Fruit fly (Drosophila melanogaster): ENCODE data around the gene Hpf1.

Gene Hpf1

DNA sequence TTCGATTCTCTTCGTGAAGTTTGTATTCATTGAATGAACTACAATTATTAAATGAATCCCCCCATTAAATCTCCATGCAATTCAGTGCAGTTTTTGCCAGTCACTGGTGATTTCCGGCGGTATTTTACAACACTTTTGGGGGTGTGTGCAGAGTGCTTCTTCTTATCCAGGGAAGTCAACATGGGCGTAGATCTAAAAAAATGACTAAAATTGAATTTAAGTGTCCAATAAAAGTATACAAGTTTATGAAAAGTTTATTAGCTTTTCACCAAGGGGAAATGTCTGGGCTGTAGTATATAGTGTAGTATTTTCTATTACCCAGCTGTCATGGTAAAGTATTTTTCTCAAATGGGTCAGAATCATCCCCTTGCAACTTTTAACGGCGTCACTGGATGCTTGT lies at the start of gene Hpf1 (continued):
- peak; percentile 94 for TF ChIP-seq Ets97D (GFP tag; optimal IDR thresholded peaks at IDR 0.05)
- TF ChIP-seq vfl (GFP tag; optimal IDR thresholded peaks at IDR 0.05) = peak; percentile 98
- peak; percentile 85 for TF ChIP-seq CG30020 (tag; optimal IDR thresholded peaks at IDR 0.05)
- TF ChIP-seq Taf1 (GFP tag; IDR thresholded peaks at IDR 0.05) = peak; percentile 97
- no peak for TF ChIP-seq hbn (GFP tag; IDR thresholded peaks at IDR 0.05; ENCODE audit: partially characterized antibody)
- TF ChIP-seq CHES-1-like (GFP tag; optimal IDR thresholded peaks at IDR 0.05) = peak; percentile 99
- TF ChIP-seq Rx (GFP tag; IDR thresholded peaks at IDR 0.05) = peak; percentile 95
- TF ChIP-seq Gug (GFP tag; IDR thresholded peaks at IDR 0.05) = peak; percentile 98
- peak; percentile 92 for TF ChIP-seq CG18011 (GFP tag; optimal IDR thresholded peaks at IDR 0.05)
- TF ChIP-seq CG13775 (GFP tag; optimal IDR thresholded peaks at IDR 0.05) = peak; percentile 98
- TF ChIP-seq CG12219 (GFP tag; optimal IDR thresholded peaks at IDR 0.05) = peak; percentile 98
- peak; percentile 97 for TF ChIP-seq CG9215 (GFP tag; IDR thresholded peaks at IDR 0.05)
- peak; percentile 98 for TF ChIP-seq E2f1 (GFP tag; IDR thresholded peaks at IDR 0.05)
- TF ChIP-seq CG17829 (tag; optimal IDR thresholded peaks at IDR 0.05) = peak; percentile 97
- peak; percentile 95 for TF ChIP-seq ap (GFP tag; IDR thresholded peaks at IDR 0.05)
- TF ChIP-seq CG7987 (GFP tag; optimal IDR thresholded peaks at IDR 0.05) = peak; percentile 95
- peak; percentile 99 for TF ChIP-seq CG18599 (GFP tag; optimal IDR thresholded peaks at IDR 0.05)
- TF ChIP-seq CG10543 (GFP tag; optimal IDR thresholded peaks at IDR 0.05) = peak; percentile 95
- TF ChIP-seq corto (GFP tag; optimal IDR thresholded peaks at IDR 0.05) = peak; percentile 98
- TF ChIP-seq schlank (tag; optimal IDR thresholded peaks at IDR 0.05) = peak; percentile 98
- TF ChIP-seq zen2 (GFP tag; IDR thresholded peaks at IDR 0.05; ENCODE audit: partially characterized antibody) = no peak
- TF ChIP-seq fd64A (GFP tag; optimal IDR thresholded peaks at IDR 0.05) = peak; percentile 93
- TF ChIP-seq ttk (GFP tag; IDR thresholded peaks at IDR 0.05) = peak; percentile 94
- peak; percentile 96 for TF ChIP-seq gsb (GFP tag; IDR thresholded peaks at IDR 0.05)
- TF ChIP-seq lbe (GFP tag; optimal IDR thresholded peaks at IDR 0.05) = peak; percentile 99
- TF ChIP-seq pzg (GFP tag; optimal IDR thresholded peaks at IDR 0.05) = peak; percentile 64
- peak; percentile 99 for TF ChIP-seq Xbp1 (GFP tag; optimal IDR thresholded peaks at IDR 0.05)
- peak; percentile 95 for TF ChIP-seq Usf (GFP tag; optimal IDR thresholded peaks at IDR 0.05)
- TF ChIP-seq NFAT (GFP tag; IDR thresholded peaks at IDR 0.05) = peak; percentile 97
- TF ChIP-seq vvl (GFP tag; IDR thresholded peaks at IDR 0.05) = peak; percentile 98
- peak; percentile 97 for TF ChIP-seq ken (GFP tag; IDR thresholded peaks at IDR 0.05)
- peak; percentile 98 for TF ChIP-seq CG6689 (GFP tag; IDR thresholded peaks at IDR 0.05)
- TF ChIP-seq Mad (GFP tag; optimal IDR thresholded peaks at IDR 0.05) = peak; percentile 98
- peak; percentile 99 for TF ChIP-seq Meics (GFP tag; optimal IDR thresholded peaks at IDR 0.05)
- TF ChIP-seq BtbVII (GFP tag; optimal IDR thresholded peaks at IDR 0.05) = peak; percentile 98
- peak; percentile 96 for TF ChIP-seq GATAe (GFP tag; conservative IDR thresholded peaks at IDR 0.05)
- TF ChIP-seq Myb (GFP tag; optimal IDR thresholded peaks at IDR 0.05) = peak; percentile 92
- TF ChIP-seq NK7.1 (GFP tag; optimal IDR thresholded peaks at IDR 0.05) = peak; percentile 97
- TF ChIP-seq sd (tag; optimal IDR thresholded peaks at IDR 0.05) = peak; percentile 94
- TF ChIP-seq hth (optimal IDR thresholded peaks at IDR 0.05) = no peak
- TF ChIP-seq vnd (GFP tag; IDR thresholded peaks at IDR 0.05; ENCODE audit: partially characterized antibody) = no peak
- TF ChIP-seq dmrt99B (tag; optimal IDR thresholded peaks at IDR 0.05) = peak; percentile 98
- TF ChIP-seq Dfd (GFP tag; optimal IDR thresholded peaks at IDR 0.05) = peak in 1 of 2 experiments; percentile 19
- peak; percentile 96 for TF ChIP-seq Optix (GFP tag; IDR thresholded peaks at IDR 0.05)
- TF ChIP-seq p53 (GFP tag; optimal IDR thresholded peaks at IDR 0.05) = peak; percentile 96
- TF ChIP-seq CG8765 (GFP tag; IDR thresholded peaks at IDR 0.05) = peak; percentile 94
- peak; percentile 92 for TF ChIP-seq CG9437 (GFP tag; optimal IDR thresholded peaks at IDR 0.05)
- no peak for TF ChIP-seq hb (GFP tag; IDR thresholded peaks at IDR 0.05; ENCODE audit: partially characterized antibody)
- peak; percentile 90 for TF ChIP-seq onecut (GFP tag; IDR thresholded peaks at IDR 0.05)
- peak; percentile 93 for TF ChIP-seq Ravus (GFP tag; IDR thresholded peaks at IDR 0.05)
- peak; percentile 96 for TF ChIP-seq Hand (GFP tag; optimal IDR thresholded peaks at IDR 0.05)

Data from whole organism, embryonic.